Fruit fly (Drosophila melanogaster): ENCODE measurements around the gene CG33710.

CG33710 gene

DNA sequence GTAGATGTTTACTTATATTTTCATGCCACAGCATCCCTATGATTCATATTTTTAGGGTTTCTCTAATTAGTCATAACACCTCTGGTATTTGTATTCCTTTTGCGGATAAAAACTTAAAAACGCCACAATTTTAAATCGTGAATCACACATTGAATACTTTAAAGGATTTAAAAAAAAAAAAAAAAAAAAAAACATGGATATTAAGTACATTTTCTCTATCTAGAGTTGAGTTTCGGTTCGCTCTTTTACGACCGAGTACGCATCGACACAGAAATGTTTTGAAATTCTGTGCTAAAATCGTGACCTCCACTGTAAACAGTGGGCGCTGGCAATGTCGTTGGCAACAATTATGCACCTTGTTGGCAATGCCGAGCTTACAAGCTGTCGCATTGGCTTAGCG, 47.2 kb downstream of the CG33710 start (continued):
- TF ChIP-seq CG1233 (GFP tag; optimal IDR thresholded peaks at IDR 0.05), result no peak
- no peak for TF ChIP-seq unpg (GFP tag; optimal IDR thresholded peaks at IDR 0.05)
- TF ChIP-seq Adf1 (GFP tag; IDR thresholded peaks at IDR 0.05), result no peak
- no peak for TF ChIP-seq Abd-B (GFP tag; optimal IDR thresholded peaks at IDR 0.05)
- TF ChIP-seq CG4360 (GFP tag; IDR thresholded peaks at IDR 0.05), result no peak
- no peak for TF ChIP-seq salm (tag; optimal IDR thresholded peaks at IDR 0.05)
- no peak for TF ChIP-seq CG14441 (GFP tag; IDR thresholded peaks at IDR 0.05)
- no peak for TF ChIP-seq sc (optimal IDR thresholded peaks at IDR 0.05)
- no peak for TF ChIP-seq sc (GFP tag; optimal IDR thresholded peaks at IDR 0.05)
- TF ChIP-seq CG13424 (tag; optimal IDR thresholded peaks at IDR 0.05), result no peak
- TF ChIP-seq stc (GFP tag; IDR thresholded peaks at IDR 0.05), result no peak
- TF ChIP-seq CG11456 (GFP tag; IDR thresholded peaks at IDR 0.05), result no peak
- no peak for TF ChIP-seq ssp (GFP tag; IDR thresholded peaks at IDR 0.05)
- TF ChIP-seq nmo (GFP tag; optimal IDR thresholded peaks at IDR 0.05), result no peak
- TF ChIP-seq pho (GFP tag; optimal IDR thresholded peaks at IDR 0.05), result peak; percentile 35
- peak; percentile 12 for TF ChIP-seq Hr3 (GFP tag; optimal IDR thresholded peaks at IDR 0.05)
- TF ChIP-seq Lhr (GFP tag; optimal IDR thresholded peaks at IDR 0.05), result no peak
- no peak for TF ChIP-seq CG7357 (GFP tag; IDR thresholded peaks at IDR 0.05)
- no peak for TF ChIP-seq Sry-β (GFP tag; optimal IDR thresholded peaks at IDR 0.05)
- TF ChIP-seq vnd (GFP tag; IDR thresholded peaks at IDR 0.05; ENCODE audit: partially characterized antibody), result no peak
- TF ChIP-seq CG16779 (GFP tag; IDR thresholded peaks at IDR 0.05), result no peak
- no peak for TF ChIP-seq CG2116 (GFP tag; optimal IDR thresholded peaks at IDR 0.05)
- TF ChIP-seq pzg (GFP tag; optimal IDR thresholded peaks at IDR 0.05), result no peak
- TF ChIP-seq bigmax (GFP tag; optimal IDR thresholded peaks at IDR 0.05), result no peak
- no peak for TF ChIP-seq CG10959 (GFP tag; IDR thresholded peaks at IDR 0.05)
- no peak for TF ChIP-seq zen (tag; optimal IDR thresholded peaks at IDR 0.05)
- no peak for TF ChIP-seq CG6254 (GFP tag; optimal IDR thresholded peaks at IDR 0.05)
- TF ChIP-seq Sox102F (GFP tag; optimal IDR thresholded peaks at IDR 0.05), result peak; percentile 35
- TF ChIP-seq CG4404 (GFP tag; IDR thresholded peaks at IDR 0.05), result no peak
- peak; percentile 12 for TF ChIP-seq CG9727 (GFP tag; optimal IDR thresholded peaks at IDR 0.05)
- TF ChIP-seq CkIIα-i1 (GFP tag; IDR thresholded peaks at IDR 0.05), result no peak
- 0 out of 2 replicates have a peak, but pooled peaks have one; percentile 10 for TF ChIP-seq Xrp1 (GFP tag; IDR thresholded peaks at IDR 0.05)
- TF ChIP-seq Drgx (GFP tag; IDR thresholded peaks at IDR 0.05), result peak; percentile 50
- TF ChIP-seq CG17829 (tag; optimal IDR thresholded peaks at IDR 0.05), result no peak
- no peak for TF ChIP-seq CG11093 (GFP tag; IDR thresholded peaks at IDR 0.05)
- TF ChIP-seq pb (GFP tag; optimal IDR thresholded peaks at IDR 0.05), result no peak
- TF ChIP-seq pfk (GFP tag; optimal IDR thresholded peaks at IDR 0.05), result no peak
- TF ChIP-seq CG32767 (GFP tag; IDR thresholded peaks at IDR 0.05), result no peak
- TF ChIP-seq CG4328 (GFP tag; optimal IDR thresholded peaks at IDR 0.05), result no peak
- no peak for TF ChIP-seq luna (GFP tag; optimal IDR thresholded peaks at IDR 0.05)
- TF ChIP-seq tx (GFP tag; optimal IDR thresholded peaks at IDR 0.05), result no peak
- TF ChIP-seq mld (GFP tag; IDR thresholded peaks at IDR 0.05; ENCODE audit: partially characterized antibody), result no peak
- TF ChIP-seq Fer3 (tag; optimal IDR thresholded peaks at IDR 0.05), result no peak
- TF ChIP-seq danr (GFP tag; IDR thresholded peaks at IDR 0.05), result no peak
- TF ChIP-seq CG15601 (tag; optimal IDR thresholded peaks at IDR 0.05), result no peak
- peak; percentile 4 for TF ChIP-seq slp2 (GFP tag; optimal IDR thresholded peaks at IDR 0.05)
- no peak for TF ChIP-seq ewg (GFP tag; optimal IDR thresholded peaks at IDR 0.05)
- TF ChIP-seq CG30403 (GFP tag; optimal IDR thresholded peaks at IDR 0.05), result peak; percentile 28
- 0 out of 2 replicates have a peak, but pooled peaks have one; percentile 8 for TF ChIP-seq H2.0 (GFP tag; IDR thresholded peaks at IDR 0.05)
- TF ChIP-seq Hr51 (GFP tag; optimal IDR thresholded peaks at IDR 0.05), result peak in 1 of 2 experiments; percentile 43
- no peak for TF ChIP-seq CG14965 (GFP tag; optimal IDR thresholded peaks at IDR 0.05; ENCODE audit: borderline replicate concordance)
- TF ChIP-seq dmrt99B (tag; optimal IDR thresholded peaks at IDR 0.05), result peak; percentile 16

Data from whole organism, embryonic.